Worm (Caenorhabditis elegans) whole organism, young adult: Measurements from ENCODE around the gene sri-24.

ENCODE experiments used
- B0261.1 ChIP-seq: sonication (generic microtip); optimal IDR thresholded peaks from 2 replicates; lab custom pipeline; 2016; ENCODE audit warnings: mild to moderate bottlenecking, missing genetic modification characterization, moderate library complexity, missing compliant biosample characterization
- F10E7.11 ChIP-seq: sonication (generic microtip); optimal IDR thresholded peaks from 2 replicates; lab custom pipeline; 2017; ENCODE audit warnings: mild to moderate bottlenecking, missing genetic modification characterization, moderate library complexity, missing compliant biosample characterization
- F23B12.7 ChIP-seq: sonication (generic microtip); optimal IDR thresholded peaks from 2 replicates; lab custom pipeline; 2017; ENCODE audit warnings: missing genetic modification characterization, mild to moderate bottlenecking, missing compliant biosample characterization, antibody characterized with exemption, moderate library complexity; ENCODE audit not compliant: insufficient read depth
- F39B2.1 ChIP-seq: fragments of 200-800 bp; sonication (Bioruptor generic); IDR thresholded peaks from 2 replicates; pipeline ENCODE4 v1.3.6; 2022; ENCODE audit warnings: missing genetic modification reagents, missing genetic modification characterization, missing compliant biosample characterization
- F52B5.7 ChIP-seq: sonication (generic microtip); optimal IDR thresholded peaks from 2 replicates; lab custom pipeline; 2016; ENCODE audit warnings: mild to moderate bottlenecking, missing genetic modification characterization, missing compliant biosample characterization
- F57A8.1 ChIP-seq: fragments of 200-800 bp; sonication (Bioruptor generic); optimal IDR thresholded peaks from 2 replicates; lab custom pipeline; 2018; ENCODE audit warnings: mild to moderate bottlenecking, missing genetic modification characterization, moderate library complexity, missing compliant biosample characterization
- K12H6.12 ChIP-seq: fragments of 200-800 bp; sonication (Bioruptor generic); optimal IDR thresholded peaks from 2 replicates; lab custom pipeline; 2018; ENCODE audit warnings: mild to moderate bottlenecking, missing genetic modification characterization, missing compliant biosample characterization
- Y53F4B.3 ChIP-seq: fragments of 200-800 bp; sonication (Bioruptor generic); IDR thresholded peaks from 2 replicates; pipeline ENCODE4 v1.3.6; 2022; ENCODE audit warnings: missing genetic modification reagents, missing genetic modification characterization, missing compliant biosample characterization
- Y79H2A.3 ChIP-seq: fragments of 200-800 bp; sonication (Bioruptor generic); conservative IDR thresholded peaks from 2 replicates; pipeline ENCODE4 v1.3.6; 2022; ENCODE audit warnings: missing genetic modification reagents, missing genetic modification characterization, missing compliant biosample characterization
- akir-1 ChIP-seq: fragments of 200-800 bp; sonication (Bioruptor generic); optimal IDR thresholded peaks from 2 replicates; lab custom pipeline; 2018; ENCODE audit warnings: mild to moderate bottlenecking, missing genetic modification characterization, moderate library complexity, missing compliant biosample characterization
- aptf-2 ChIP-seq: fragments of 200-800 bp; sonication (Bioruptor generic); conservative IDR thresholded peaks from 2 replicates; pipeline ENCODE4 v1.3.6; 2022; ENCODE audit warnings: missing genetic modification reagents, missing genetic modification characterization, missing compliant biosample characterization
- attf-6 ChIP-seq: fragments of 200-800 bp; sonication (Bioruptor generic); IDR thresholded peaks from 2 replicates; pipeline ENCODE4 v1.3.6; 2022; ENCODE audit warnings: missing genetic modification reagents, missing genetic modification characterization, missing compliant biosample characterization
- bed-1 ChIP-seq: fragments of 200-800 bp; sonication (Bioruptor generic); IDR thresholded peaks from 2 replicates; pipeline ENCODE4 v1.3.6; 2022; ENCODE audit warnings: missing genetic modification reagents, missing genetic modification characterization, missing compliant biosample characterization
- cebp-1 ChIP-seq, 2 experiments: fragments of 200-800 bp in 1 of 2; sonication (Bioruptor generic) in 1 of 2; sonication (generic microtip) in 1 of 2; IDR thresholded peaks in 1 of 2; optimal IDR thresholded peaks in 1 of 2; 2 replicates each; pipeline versions ENCODE4 v1.3.6 to Lab custom; 2017 to 2022; ENCODE audit warnings: missing compliant biosample characterization in 2 of 2, missing genetic modification characterization in 2 of 2, mild to moderate bottlenecking in 1 of 2, missing genetic modification reagents in 1 of 2, moderate library complexity in 1 of 2
- ceh-100 ChIP-seq: fragments of 200-800 bp; sonication (Bioruptor generic); IDR thresholded peaks from 2 replicates; pipeline ENCODE4 v1.3.6; 2022; ENCODE audit warnings: missing genetic modification reagents, missing genetic modification characterization, missing compliant biosample characterization
- ceh-58 ChIP-seq: fragments of 200-800 bp; sonication (Bioruptor generic); IDR thresholded peaks from 2 replicates; pipeline ENCODE4 v1.3.6; 2022; ENCODE audit warnings: missing genetic modification characterization, missing compliant biosample characterization
- ceh-91 ChIP-seq: fragments of 200-800 bp; sonication (Bioruptor generic); IDR thresholded peaks from 2 replicates; pipeline ENCODE4 v1.3.6; 2022; ENCODE audit warnings: missing genetic modification reagents, missing genetic modification characterization, missing compliant biosample characterization
- dpl-1 ChIP-seq: fragments of 150-350 bp; optimal IDR thresholded peaks from 2 replicates; lab custom pipeline; 2014; ENCODE audit warnings: missing biosample characterization, missing genetic modification reagents, missing genetic modification characterization
- efl-1 ChIP-seq: fragments of 150-350 bp; optimal IDR thresholded peaks from 2 replicates; lab custom pipeline; 2014; ENCODE audit warnings: missing biosample characterization, missing genetic modification reagents, missing genetic modification characterization
- egl-44 ChIP-seq: fragments of 200-800 bp; sonication (Bioruptor generic); IDR thresholded peaks from 2 replicates; pipeline ENCODE4 v1.3.6; 2022; ENCODE audit warnings: missing genetic modification reagents, missing genetic modification characterization, missing compliant biosample characterization
- fkh-3 ChIP-seq: sonication (generic microtip); optimal IDR thresholded peaks from 2 replicates; lab custom pipeline; 2016; ENCODE audit warnings: mild to moderate bottlenecking, missing genetic modification characterization, missing compliant biosample characterization
- gei-17 ChIP-seq: fragments of 200-800 bp; sonication (Bioruptor generic); optimal IDR thresholded peaks from 2 replicates; lab custom pipeline; 2018; ENCODE audit warnings: mild to moderate bottlenecking, missing genetic modification characterization, missing compliant biosample characterization
- lag-1 ChIP-seq: fragments of 200-800 bp; sonication (Bioruptor generic); IDR thresholded peaks from 2 replicates; pipeline ENCODE4 v1.3.6; 2022; ENCODE audit warnings: missing genetic modification reagents, missing genetic modification characterization, missing compliant biosample characterization
- lin-26 ChIP-seq: fragments of 200-800 bp; sonication (Bioruptor generic); IDR thresholded peaks from 2 replicates; pipeline ENCODE4 v1.3.6; 2022; ENCODE audit warnings: missing genetic modification reagents, missing genetic modification characterization, missing compliant biosample characterization
- lin-35 ChIP-seq, 3 experiments: fragments of 150-350 bp in 2 of 3; sonication (generic microtip) in 1 of 3; optimal IDR thresholded peaks; 2 replicates each; lab custom pipeline; 2014 to 2018; ENCODE audit warnings: missing biosample characterization in 3 of 3, missing genetic modification characterization in 3 of 3, missing genetic modification reagents in 3 of 3
- lin-40 ChIP-seq: sonication (generic microtip); optimal IDR thresholded peaks from 2 replicates; lab custom pipeline; 2016; ENCODE audit warnings: missing genetic modification characterization, mild to moderate bottlenecking, missing compliant biosample characterization, missing genotype, missing genetic modification reagents
- lin-54 ChIP-seq: fragments of 200-800 bp; sonication (Bioruptor generic); optimal IDR thresholded peaks from 2 replicates; lab custom pipeline; 2018; ENCODE audit warnings: mild to moderate bottlenecking, missing genetic modification characterization, missing compliant biosample characterization
- lsy-27 ChIP-seq: sonication (generic microtip); optimal IDR thresholded peaks from 2 replicates; lab custom pipeline; 2017; ENCODE audit warnings: missing genetic modification characterization, mild to moderate bottlenecking, missing compliant biosample characterization, antibody characterized with exemption, missing genotype, borderline replicate concordance; ENCODE audit not compliant: insufficient read depth
- madf-3 ChIP-seq: fragments of 200-800 bp; sonication (Bioruptor generic); IDR thresholded peaks from 2 replicates; pipeline ENCODE4 v1.3.6; 2022; ENCODE audit warnings: missing genetic modification reagents, missing genetic modification characterization, missing compliant biosample characterization
- madf-6 ChIP-seq: fragments of 200-800 bp; sonication (Bioruptor generic); IDR thresholded peaks from 2 replicates; pipeline ENCODE4 v1.3.6; 2022; ENCODE audit warnings: missing genetic modification reagents, missing genetic modification characterization, missing compliant biosample characterization
- madf-8 ChIP-seq: fragments of 200-800 bp; sonication (Bioruptor generic); conservative IDR thresholded peaks from 2 replicates; pipeline ENCODE4 v1.3.6; 2022; ENCODE audit warnings: missing genetic modification reagents, missing genetic modification characterization, missing compliant biosample characterization
- mel-28 ChIP-seq: sonication (generic microtip); optimal IDR thresholded peaks from 2 replicates; lab custom pipeline; 2016; ENCODE audit warnings: borderline replicate concordance, mild to moderate bottlenecking, missing genetic modification characterization, missing compliant biosample characterization
- mes-4 ChIP-seq: sonication (generic microtip); optimal IDR thresholded peaks from 2 replicates; lab custom pipeline; 2016; ENCODE audit warnings: missing genotype, missing genetic modification characterization, missing compliant biosample characterization
- nhr-120 ChIP-seq: fragments of 200-800 bp; sonication (Bioruptor generic); IDR thresholded peaks from 2 replicates; pipeline ENCODE4 v1.3.6; 2022; ENCODE audit warnings: missing genetic modification characterization, missing compliant biosample characterization
- nhr-90 ChIP-seq: sonication (generic microtip); optimal IDR thresholded peaks from 2 replicates; lab custom pipeline; 2016; ENCODE audit warnings: missing genotype, mild to moderate bottlenecking, missing genetic modification characterization, missing compliant biosample characterization
- pha-4 ChIP-seq: fragments of 150-350 bp; sonication (generic microtip); optimal IDR thresholded peaks from 2 replicates; lab custom pipeline; 2014; ENCODE audit warnings: missing biosample characterization, missing genetic modification reagents, missing genetic modification characterization
- repo-1 ChIP-seq: sonication (generic microtip); optimal IDR thresholded peaks from 2 replicates; lab custom pipeline; 2017; ENCODE audit warnings: mild to moderate bottlenecking, missing genetic modification characterization, missing compliant biosample characterization
- sea-2 ChIP-seq: fragments of 200-800 bp; sonication (Bioruptor generic); IDR thresholded peaks from 2 replicates; pipeline ENCODE4 v1.3.6; 2022; ENCODE audit warnings: missing genetic modification characterization, missing compliant biosample characterization
- snpc-3.4 ChIP-seq: sonication (generic microtip); optimal IDR thresholded peaks from 2 replicates; lab custom pipeline; 2017; ENCODE audit warnings: missing genetic modification characterization, mild to moderate bottlenecking, missing compliant biosample characterization, antibody characterized with exemption, moderate library complexity, missing genotype, missing genetic modification reagents
- snpc-4 ChIP-seq, 5 experiments: fragments of 150-350 bp in 1 of 5; sonication (generic microtip) in 4 of 5; optimal IDR thresholded peaks; 2 replicates each; lab custom pipeline; 2014 to 2018; ENCODE audit warnings: missing genetic modification characterization in 5 of 5, missing biosample characterization in 3 of 5, antibody characterized with exemption in 2 of 5, mild to moderate bottlenecking in 2 of 5, missing compliant biosample characterization in 2 of 5, missing genotype in 2 of 5, moderate library complexity in 2 of 5, missing genetic modification reagents in 1 of 5
- somi-1 ChIP-seq: fragments of 200-800 bp; sonication (Bioruptor generic); optimal IDR thresholded peaks from 2 replicates; lab custom pipeline; 2018; ENCODE audit warnings: mild to moderate bottlenecking, missing genetic modification characterization, missing compliant biosample characterization
- tbp1 ChIP-seq: fragments of 200-800 bp; sonication (Bioruptor generic); optimal IDR thresholded peaks from 2 replicates; lab custom pipeline; 2018; ENCODE audit warnings: mild to moderate bottlenecking, missing genetic modification characterization, missing compliant biosample characterization
- tlf-1 ChIP-seq: fragments of 200-800 bp; sonication (Bioruptor generic); optimal IDR thresholded peaks from 2 replicates; lab custom pipeline; 2018; ENCODE audit warnings: mild to moderate bottlenecking, missing genetic modification characterization, missing compliant biosample characterization
- unc-130 ChIP-seq: sonication (generic microtip); optimal IDR thresholded peaks from 2 replicates; lab custom pipeline; 2016; ENCODE audit warnings: missing genetic modification reagents, missing genetic modification characterization, missing compliant biosample characterization
- ztf-25 ChIP-seq: fragments of 200-800 bp; sonication (Bioruptor generic); IDR thresholded peaks from 2 replicates; pipeline ENCODE4 v1.3.6; 2022; ENCODE audit warnings: missing genetic modification reagents, missing genetic modification characterization, missing compliant biosample characterization
- ztf-28 ChIP-seq: fragments of 200-800 bp; sonication (Bioruptor generic); IDR thresholded peaks from 2 replicates; pipeline ENCODE4 v1.3.6; 2022; ENCODE audit warnings: missing genetic modification reagents, missing genetic modification characterization, missing compliant biosample characterization

The sri-24 gene

ce11 chrV:15190903-15191302 is 21.1 kb upstream of the sri-24 start, which contains the start of gene Y75B12B.11 (continued):
- peak; percentile 83 for TF ChIP-seq lsy-27 (tag; lab: Kevin White, UChicago)
- TF ChIP-seq F10E7.11, result peak; percentile 76
- TF ChIP-seq gei-17 (GFP tag; lab: Kevin White, UChicago), result peak; percentile 68
- peak; percentile 92 for TF ChIP-seq unc-130 (GFP tag; lab: Kevin White, UChicago)
- TF ChIP-seq B0261.1 (tag; lab: Kevin White, UChicago), result peak; percentile 97
- TF ChIP-seq Y79H2A.3 (GFP tag; lab: Robert Waterston, UW), result peak; percentile 91
- peak; percentile 67; the same call in 1 of the 2 replicates for TF ChIP-seq cebp-1 (GFP tag; IDR thresholded peaks at IDR 0.05; lab: Robert Waterston, UW)
- peak; percentile 88 for TF ChIP-seq cebp-1 (tag; optimal IDR thresholded peaks at IDR 0.05; lab: Kevin White, UChicago)
- TF ChIP-seq tbp1 (GFP tag; lab: Kevin White, UChicago), result peak; percentile 99
- peak; percentile 97 for TF ChIP-seq F52B5.7 (tag; lab: Kevin White, UChicago)
- TF ChIP-seq ztf-28 (GFP tag; lab: Robert Waterston, UW), result peak; percentile 94
- peak; percentile 87 for TF ChIP-seq Y53F4B.3 (GFP tag; lab: Robert Waterston, UW)
- peak; percentile 96 for TF ChIP-seq ztf-25
- TF ChIP-seq ceh-58 (GFP tag; lab: Robert Waterston, UW), result peak; percentile 96
- peak; percentile 89 for TF ChIP-seq F23B12.7
- peak in 2 of 3 experiments; percentile 72 to 87 for TF ChIP-seq lin-35 (GFP tag; optimal IDR thresholded peaks at IDR 0.05; lab: Kevin White, UChicago)
- peak; percentile 93 for TF ChIP-seq fkh-3 (tag; lab: Kevin White, UChicago)
- peak; percentile 71 for TF ChIP-seq madf-8 (GFP tag; lab: Robert Waterston, UW)
- TF ChIP-seq repo-1 (tag; lab: Kevin White, UChicago), result peak; percentile 96
- peak; percentile 70 for TF ChIP-seq ceh-91
- TF ChIP-seq snpc-3.4, result peak; percentile 85
- peak; percentile 85 for TF ChIP-seq ceh-100 (GFP tag; lab: Robert Waterston, UW)
- peak; percentile 95 for TF ChIP-seq tlf-1 (GFP tag; lab: Kevin White, UChicago)
- peak; percentile 99 for TF ChIP-seq lin-26 (GFP tag; lab: Robert Waterston, UW)
- peak; percentile 73; the same call in 1 of the 2 replicates for TF ChIP-seq aptf-2
- peak; percentile 93 for TF ChIP-seq lin-54 (GFP tag; lab: Kevin White, UChicago)
- TF ChIP-seq sea-2 (GFP tag; lab: Robert Waterston, UW), result 0 out of 2 replicates have a peak, but pooled peaks have one; percentile 60
- TF ChIP-seq attf-6 (GFP tag; lab: Robert Waterston, UW), result peak; percentile 93
- peak; percentile 61 for TF ChIP-seq somi-1 (GFP tag; lab: Kevin White, UChicago)
- TF ChIP-seq mel-28, result peak; percentile 83
- peak; percentile 62 for TF ChIP-seq efl-1 (GFP tag; lab: Kevin White, UChicago)
- peak; percentile 92 for TF ChIP-seq F39B2.1 (GFP tag; lab: Robert Waterston, UW)
- TF ChIP-seq bed-1, result peak; percentile 94; the same call in 1 of the 2 replicates
- TF ChIP-seq madf-3 (GFP tag; lab: Robert Waterston, UW), result peak; percentile 88
- TF ChIP-seq nhr-120 (GFP tag; lab: Robert Waterston, UW), result peak; percentile 96
- no peak for TF ChIP-seq pha-4 (tag; lab: Kevin White, UChicago)
- TF ChIP-seq madf-6 (GFP tag; lab: Robert Waterston, UW), result peak; percentile 92
- 0 out of 2 replicates have a peak, but pooled peaks have one; percentile 52 for TF ChIP-seq lag-1
- TF ChIP-seq mes-4 (tag; lab: Kevin White, UChicago), result peak; percentile 95
- peak; percentile 77 for TF ChIP-seq snpc-4 (GFP tag; optimal IDR thresholded peaks at IDR 0.05; lab: Kevin White, UChicago)
- peak; percentile 47 to 87 (median 82) for TF ChIP-seq snpc-4 (tag; optimal IDR thresholded peaks at IDR 0.05; lab: Kevin White, UChicago)
- peak; percentile 83 for TF ChIP-seq K12H6.12 (tag; lab: Kevin White, UChicago)
- TF ChIP-seq lin-40 (tag; lab: Kevin White, UChicago), result peak; percentile 88
- TF ChIP-seq akir-1, result peak; percentile 40
- peak; percentile 98 for TF ChIP-seq nhr-90
- peak; percentile 86 for TF ChIP-seq F57A8.1
- TF ChIP-seq dpl-1 (GFP tag; lab: Kevin White, UChicago), result peak; percentile 49
- TF ChIP-seq egl-44, result peak; percentile 96
